Fruit fly (Drosophila melanogaster) whole organism, adult: Measurements from ENCODE around the gene Spt7.

ENCODE experiments used
- CG11617 ChIP-seq: fragments of 200-800 bp; sonication (Bioruptor generic); optimal IDR thresholded peaks from 2 replicates; lab custom pipeline; 2017; ENCODE audit warnings: mild to moderate bottlenecking, missing biosample characterization, missing genetic modification reagents, missing genetic modification characterization
- CG12768 ChIP-seq: fragments of 200-800 bp; sonication (Bioruptor generic); optimal IDR thresholded peaks from 2 replicates; lab custom pipeline; 2017; ENCODE audit warnings: missing biosample characterization, missing genetic modification characterization, mild to moderate bottlenecking, moderate library complexity, missing genetic modification reagents
- CG14711 ChIP-seq: fragments of 200-800 bp; sonication (Bioruptor generic); optimal IDR thresholded peaks from 2 replicates; lab custom pipeline; 2018; ENCODE audit warnings: missing biosample characterization, mild to moderate bottlenecking, missing genetic modification characterization, moderate library complexity
- CG1620 ChIP-seq: fragments of 200-800 bp; sonication (Bioruptor generic); optimal IDR thresholded peaks from 2 replicates; lab custom pipeline; 2016; ENCODE audit warnings: missing biosample characterization, missing genetic modification characterization
- CG33017 ChIP-seq: fragments of 200-800 bp; sonication (Bioruptor generic); optimal IDR thresholded peaks from 2 replicates; lab custom pipeline; 2018; ENCODE audit warnings: missing biosample characterization, mild to moderate bottlenecking, missing genetic modification characterization, moderate library complexity
- CG5204 ChIP-seq: fragments of 200-800 bp; sonication (Bioruptor generic); optimal IDR thresholded peaks from 2 replicates; lab custom pipeline; 2016; ENCODE audit warnings: missing biosample characterization, missing genetic modification characterization
- CG7045 ChIP-seq: fragments of 200-800 bp; sonication (Bioruptor generic); optimal IDR thresholded peaks from 2 replicates; lab custom pipeline; 2017; ENCODE audit warnings: missing biosample characterization, mild to moderate bottlenecking, missing genetic modification characterization
- CG7101 ChIP-seq: fragments of 200-800 bp; sonication (Bioruptor generic); optimal IDR thresholded peaks from 2 replicates; lab custom pipeline; 2018; ENCODE audit warnings: missing biosample characterization, mild to moderate bottlenecking, missing genetic modification characterization, moderate library complexity
- Clk ChIP-seq: fragments of 200-800 bp; sonication (Bioruptor generic); optimal IDR thresholded peaks from 2 replicates; lab custom pipeline; 2017; ENCODE audit warnings: missing biosample characterization, missing genetic modification characterization
- Crg-1 ChIP-seq: fragments of 200-800 bp; sonication (Bioruptor generic); optimal IDR thresholded peaks from 2 replicates; lab custom pipeline; 2016; ENCODE audit warnings: missing biosample characterization, missing genetic modification characterization
- Hr96 ChIP-seq: fragments of 200-800 bp; sonication (Bioruptor generic); optimal IDR thresholded peaks from 2 replicates; lab custom pipeline; 2016; ENCODE audit warnings: missing biosample characterization, missing genetic modification characterization
- Mnt ChIP-seq: fragments of 200-800 bp; sonication (Bioruptor generic); optimal IDR thresholded peaks from 2 replicates; lab custom pipeline; 2016; ENCODE audit warnings: missing biosample characterization, mild to moderate bottlenecking, missing genetic modification characterization
- bab1 ChIP-seq: fragments of 200-800 bp; sonication (Bioruptor generic); optimal IDR thresholded peaks from 3 replicates; lab custom pipeline; 2019; ENCODE audit warnings: missing biosample characterization, mild to moderate bottlenecking, missing genetic modification characterization, moderate library complexity
- cic ChIP-seq: fragments of 200-800 bp; sonication (Bioruptor generic); optimal IDR thresholded peaks from 2 replicates; lab custom pipeline; 2017; ENCODE audit warnings: missing biosample characterization, mild to moderate bottlenecking, missing genetic modification characterization, moderate library complexity
- cnc ChIP-seq, 2 experiments: fragments of >200 bp; optimal IDR thresholded peaks; 2 replicates each; lab custom pipeline; 2017
- kay ChIP-seq: fragments of 200-800 bp; sonication (Bioruptor generic); peaks from one replicate; lab custom pipeline; 2016; ENCODE audit warnings: missing biosample characterization, missing genetic modification characterization, borderline replicate concordance
- ovo ChIP-seq: fragments of 200-800 bp; sonication (Bioruptor generic); optimal IDR thresholded peaks from 2 replicates; lab custom pipeline; 2016; ENCODE audit warnings: missing biosample characterization, missing genetic modification characterization
- pad ChIP-seq: fragments of 200-800 bp; sonication (Bioruptor generic); optimal IDR thresholded peaks from 3 replicates; lab custom pipeline; 2017; ENCODE audit warnings: missing biosample characterization, missing genetic modification characterization, mild to moderate bottlenecking, moderate library complexity, missing genetic modification reagents
- tj ChIP-seq: fragments of 200-800 bp; sonication (Bioruptor generic); optimal IDR thresholded peaks from 3 replicates; lab custom pipeline; 2017; ENCODE audit warnings: missing biosample characterization, mild to moderate bottlenecking, missing genetic modification characterization, moderate library complexity
- toe ChIP-seq: fragments of 200-800 bp; sonication (Bioruptor generic); optimal IDR thresholded peaks from 2 replicates; lab custom pipeline; 2016; ENCODE audit warnings: missing biosample characterization, missing genetic modification characterization

The Spt7 gene

DNA sequence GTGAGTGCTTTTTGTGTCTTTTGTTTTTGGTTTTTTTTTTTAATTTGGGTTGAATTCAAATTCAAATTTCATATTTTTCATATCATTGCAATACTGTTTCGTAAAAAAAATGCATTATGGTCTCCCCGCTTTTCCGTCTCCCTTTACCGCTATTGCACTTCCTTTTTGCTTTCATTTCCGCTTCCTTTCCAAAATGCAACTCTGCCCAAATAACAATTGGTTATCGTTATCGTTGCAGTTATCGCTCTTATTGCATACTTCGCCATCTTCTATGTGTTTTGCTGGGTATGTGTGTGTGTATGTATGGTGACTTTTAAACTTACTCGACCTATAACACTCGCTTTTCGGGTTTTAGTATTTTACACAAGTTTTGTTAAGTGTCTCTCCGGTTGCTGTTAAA lies 14.8 kb downstream of the Spt7 start:
- no peak for TF ChIP-seq Mnt
- TF ChIP-seq cnc (optimal IDR thresholded peaks at IDR 0.05; lab: Kevin White, UChicago): no peak
- TF ChIP-seq CG14711 (tag; lab: Kevin White, UChicago): no peak
- TF ChIP-seq ovo (GFP tag; lab: Kevin White, UChicago): no peak
- no peak for TF ChIP-seq CG5204 (GFP tag; lab: Kevin White, UChicago)
- TF ChIP-seq bab1 (GFP tag; lab: Kevin White, UChicago): no peak
- no peak for TF ChIP-seq pad
- TF ChIP-seq CG7101: no peak
- no peak for TF ChIP-seq cic
- TF ChIP-seq CG11617: no peak
- no peak for TF ChIP-seq CG33017 (tag; lab: Kevin White, UChicago)
- no peak for TF ChIP-seq tj (GFP tag; lab: Kevin White, UChicago)
- no peak for TF ChIP-seq CG7045 (GFP tag; lab: Kevin White, UChicago)
- no peak for TF ChIP-seq CG1620 (GFP tag; lab: Kevin White, UChicago)
- no peak for TF ChIP-seq Crg-1 (GFP tag; lab: Kevin White, UChicago)
- no peak for TF ChIP-seq kay (GFP tag; lab: Kevin White, UChicago)

- TF ChIP-seq Hr96 (no peak), pad (no peak), Clk (GFP tag; lab: Kevin White, UChicago) (no peak), CG5204 (GFP tag; lab: Kevin White, UChicago) (no peak), toe (no peak), Mnt (no peak), CG7045 (GFP tag; lab: Kevin White, UChicago) (no peak), bab1 (GFP tag; lab: Kevin White, UChicago) (no peak), CG14711 (tag; lab: Kevin White, UChicago) (no peak), CG1620 (GFP tag; lab: Kevin White, UChicago) (no peak), CG12768 (no peak), CG11617 (no peak)
Measured at dm6 chrX:17870614-17871394, 20.5 kb downstream of the Spt7 start.

- TF ChIP-seq pad: no peak
- TF ChIP-seq Hr96: no peak
- TF ChIP-seq tj (GFP tag; lab: Kevin White, UChicago): no peak
- no peak for TF ChIP-seq cic
- no peak for TF ChIP-seq CG1620 (GFP tag; lab: Kevin White, UChicago)
- no peak for TF ChIP-seq cnc (optimal IDR thresholded peaks at IDR 0.05; lab: Kevin White, UChicago)
- TF ChIP-seq bab1 (GFP tag; lab: Kevin White, UChicago): no peak
- no peak for TF ChIP-seq CG7101
- TF ChIP-seq toe: no peak
- TF ChIP-seq CG14711 (tag; lab: Kevin White, UChicago): no peak
- no peak for TF ChIP-seq ovo (GFP tag; lab: Kevin White, UChicago)
- no peak for TF ChIP-seq kay (GFP tag; lab: Kevin White, UChicago)
- TF ChIP-seq CG7045 (GFP tag; lab: Kevin White, UChicago): no peak
- TF ChIP-seq CG11617: no peak
Measured at dm6 chrX:17872310-17872709, 22.1 kb downstream of the Spt7 start.

DNA sequence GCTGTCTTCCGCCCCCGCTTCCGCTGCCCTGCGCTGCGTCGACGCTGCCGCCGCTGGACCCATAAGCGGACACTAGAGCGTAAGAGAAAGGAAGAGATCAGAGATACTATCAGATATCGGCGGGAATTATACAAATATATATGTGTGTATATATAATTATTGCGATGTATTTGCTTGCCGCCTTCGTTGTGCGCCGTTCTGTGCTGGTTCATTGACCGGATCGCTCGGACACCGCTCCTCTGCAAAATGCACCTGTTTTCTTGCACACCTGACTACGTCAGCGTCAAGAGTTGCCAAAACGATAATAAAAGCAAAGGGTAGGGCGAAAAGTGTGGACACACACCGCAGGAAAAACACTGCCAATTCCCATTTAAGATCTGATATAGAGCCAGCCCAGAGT lies 23.1 kb downstream of the Spt7 start:
- TF ChIP-seq Mnt (no peak), toe (no peak), CG11617 (no peak), Crg-1 (GFP tag; lab: Kevin White, UChicago) (no peak), ovo (GFP tag; lab: Kevin White, UChicago) (no peak), CG1620 (GFP tag; lab: Kevin White, UChicago) (no peak)

DNA sequence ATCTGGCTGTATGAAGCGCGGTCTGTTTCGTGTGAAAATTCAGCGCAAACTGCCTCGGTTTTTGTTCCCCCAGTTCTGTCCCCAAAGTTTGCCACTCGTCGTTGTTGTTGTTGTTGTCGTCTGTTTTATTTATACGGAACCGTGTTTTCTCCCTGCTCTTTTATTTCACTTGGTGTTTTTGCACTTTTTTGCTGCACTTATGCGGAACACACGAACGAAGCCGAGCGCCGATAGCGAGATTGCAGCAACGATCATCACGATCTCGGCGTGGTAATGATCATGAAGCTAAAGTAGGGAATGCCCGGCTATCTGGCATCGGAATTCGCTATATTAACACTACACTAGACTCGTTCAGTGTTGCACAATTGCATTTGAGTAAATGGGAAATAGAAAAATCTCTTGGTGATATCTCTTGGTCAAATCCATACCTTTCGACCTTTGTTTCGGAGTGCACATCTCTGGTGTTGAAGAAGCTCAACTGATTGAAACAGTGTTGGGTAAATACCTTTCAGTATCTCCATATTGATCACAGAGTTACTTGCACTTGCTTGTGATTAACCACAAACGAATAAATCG lies 24.8 kb downstream of the Spt7 start:
- TF ChIP-seq kay (GFP tag; lab: Kevin White, UChicago): no peak
- no peak for TF ChIP-seq CG7045 (GFP tag; lab: Kevin White, UChicago)
- no peak for TF ChIP-seq CG1620 (GFP tag; lab: Kevin White, UChicago)
- no peak for TF ChIP-seq Crg-1 (GFP tag; lab: Kevin White, UChicago)
- TF ChIP-seq ovo (GFP tag; lab: Kevin White, UChicago): no peak
- TF ChIP-seq CG33017 (tag; lab: Kevin White, UChicago): no peak
- no peak for TF ChIP-seq Mnt
- TF ChIP-seq CG5204 (GFP tag; lab: Kevin White, UChicago): no peak
- TF ChIP-seq CG7101: no peak
- TF ChIP-seq cnc (optimal IDR thresholded peaks at IDR 0.05; lab: Kevin White, UChicago): no peak
- TF ChIP-seq cic: no peak
- TF ChIP-seq toe: no peak
- TF ChIP-seq bab1 (GFP tag; lab: Kevin White, UChicago): no peak
- no peak for TF ChIP-seq CG11617
- TF ChIP-seq CG14711 (tag; lab: Kevin White, UChicago): no peak

- TF ChIP-seq CG5204 (GFP tag; lab: Kevin White, UChicago) (no peak), Mnt (no peak), Crg-1 (GFP tag; lab: Kevin White, UChicago) (no peak), CG33017 (tag; lab: Kevin White, UChicago) (no peak), cnc (optimal IDR thresholded peaks at IDR 0.05; lab: Kevin White, UChicago) (no peak), CG11617 (no peak)
Measured at dm6 chrX:17875695-17876094, 25.4 kb downstream of the Spt7 start.
